Fruit fly (Drosophila melanogaster) whole organism, prepupa: ENCODE results near the gene Pgant6.

ENCODE experiments used
- CG11762 ChIP-seq: fragments of 200-800 bp; sonication (Bioruptor generic); optimal IDR thresholded peaks from 3 replicates; lab custom pipeline; 2016; ENCODE audit warnings: missing biosample characterization, missing genetic modification characterization; ENCODE audit not compliant: insufficient read depth
- CG6854 ChIP-seq: fragments of 200-800 bp; sonication (Bioruptor generic); optimal IDR thresholded peaks from 2 replicates; lab custom pipeline; 2017; ENCODE audit warnings: missing biosample characterization, mild to moderate bottlenecking, missing genetic modification characterization
- Gug ChIP-seq: fragments of 200-800 bp; sonication (Bioruptor generic); IDR thresholded peaks from 2 replicates; pipeline ENCODE4 v1.3.6; 2022; ENCODE audit warnings: missing biosample characterization, missing genetic modification characterization
- Lpt ChIP-seq: fragments of 200-800 bp; sonication (Bioruptor generic); optimal IDR thresholded peaks from 3 replicates; lab custom pipeline; 2016; ENCODE audit warnings: missing biosample characterization, missing genetic modification characterization
- pdm3 ChIP-seq: fragments of 200-800 bp; sonication (Bioruptor generic); optimal IDR thresholded peaks from 3 replicates; lab custom pipeline; 2016; ENCODE audit warnings: missing biosample characterization, missing genetic modification characterization

DNA sequence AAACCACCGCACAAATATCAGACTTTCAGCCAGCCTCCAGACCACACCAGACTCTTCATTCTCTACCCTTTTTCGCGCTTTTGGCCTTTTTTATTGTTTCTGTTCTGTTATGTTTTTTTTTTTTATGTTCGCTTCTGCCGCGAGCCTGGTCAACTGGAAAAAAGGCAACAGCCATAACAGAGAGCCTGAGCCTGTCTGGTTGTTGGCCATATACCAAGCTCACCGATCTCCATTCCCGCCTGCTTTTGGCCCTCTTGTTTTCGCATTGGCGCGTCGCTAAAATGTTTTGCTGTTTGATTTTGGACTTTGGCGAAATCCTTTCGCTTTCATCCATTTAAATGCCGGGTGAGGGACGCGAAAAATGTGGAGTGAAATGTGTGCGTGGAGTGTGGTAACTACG is 51.6 kb downstream of the Pgant6 start:
- TF ChIP-seq CG6854 (peak; percentile 63), pdm3 (GFP tag; lab: Kevin White, UChicago) (no peak), Gug (GFP tag; lab: Robert Waterston, UW) (no peak), CG11762 (no peak), Lpt (GFP tag; lab: Kevin White, UChicago) (no peak)
